Worm (Caenorhabditis elegans): ENCODE data around the gene R12B2.13.

Gene R12B2.13

DNA sequence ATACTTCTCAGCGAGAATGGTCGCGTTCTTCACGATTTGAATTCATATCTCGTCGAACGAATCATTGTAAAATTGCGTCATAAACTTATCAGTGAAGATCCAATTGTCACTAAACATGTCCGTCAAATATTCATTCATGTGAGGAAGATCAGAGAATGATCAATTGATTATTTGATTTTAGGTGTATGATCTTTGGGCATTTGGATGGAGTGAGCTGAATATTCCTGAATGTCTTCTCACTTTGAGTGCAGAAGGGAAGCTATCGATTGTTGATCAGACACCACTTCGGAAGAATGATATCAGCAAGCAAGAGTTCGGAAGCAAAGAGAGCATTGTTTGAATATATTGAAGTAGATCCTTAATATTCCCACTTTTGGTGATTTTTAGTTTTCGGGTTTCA, 41.0 kb upstream of the R12B2.13 start (continued):
- TF ChIP-seq hlh-11 (tag; optimal IDR thresholded peaks at IDR 0.05) (peak; percentile 64), ztf-7 (tag; optimal IDR thresholded peaks at IDR 0.05) (no peak), fos-1 (tag; optimal IDR thresholded peaks at IDR 0.05) (no peak), ceh-62 (tag; optimal IDR thresholded peaks at IDR 0.05) (no peak), R02D3.7 (tag; optimal IDR thresholded peaks at IDR 0.05) (no peak), gei-8 (GFP tag; optimal IDR thresholded peaks at IDR 0.05) (peak; percentile 43), fkh-10 (GFP tag; optimal IDR thresholded peaks at IDR 0.05) (no peak), ztf-11 (tag; optimal IDR thresholded peaks at IDR 0.05) (no peak), ctbp-1 (GFP tag; IDR thresholded peaks at IDR 0.05) (no peak), spr-3 (GFP tag; optimal IDR thresholded peaks at IDR 0.05) (no peak), dmd-9 (GFP tag; IDR thresholded peaks at IDR 0.05) (no peak), sdz-12 (GFP tag; optimal IDR thresholded peaks at IDR 0.05) (no peak), tra-1 (GFP tag; IDR thresholded peaks at IDR 0.05) (no peak), nhr-76 (tag; optimal IDR thresholded peaks at IDR 0.05) (no peak), D1046.2 (GFP tag; IDR thresholded peaks at IDR 0.05) (no peak), nhr-42 (GFP tag; IDR thresholded peaks at IDR 0.05) (no peak), zip-2 (tag; optimal IDR thresholded peaks at IDR 0.05) (no peak), mdl-1 (tag; optimal IDR thresholded peaks at IDR 0.05) (peak in 1 of 2 experiments; percentile 31), skn-1 (tag; optimal IDR thresholded peaks at IDR 0.05) (no peak), snpc-4 (tag; optimal IDR thresholded peaks at IDR 0.05) (no peak), T20F7.1 (GFP tag; optimal IDR thresholded peaks at IDR 0.05) (peak; percentile 74), daf-19 (GFP tag; conservative IDR thresholded peaks at IDR 0.05) (no peak), F49E8.2 (tag; optimal IDR thresholded peaks at IDR 0.05; ENCODE audit: borderline replicate concordance) (no peak), ZK337.2 (GFP tag; IDR thresholded peaks at IDR 0.05) (no peak), nhr-10 (tag; optimal IDR thresholded peaks at IDR 0.05) (peak; percentile 64), zfp-3 (GFP tag; conservative IDR thresholded peaks at IDR 0.05) (no peak; the same call in 1 of the 2 replicates), Y48G9A.11 (GFP tag; IDR thresholded peaks at IDR 0.05) (no peak), dve-1 (tag; optimal IDR thresholded peaks at IDR 0.05; ENCODE audit: insufficient read depth) (peak; percentile 96), pqm-1 (tag; optimal IDR thresholded peaks at IDR 0.05) (no peak), unc-62 (GFP tag; optimal IDR thresholded peaks at IDR 0.05 in 1 of 2) (peak in 1 of 2 experiments; percentile 98), unc-62 (tag; optimal IDR thresholded peaks at IDR 0.05) (no peak), pha-4 (GFP tag; IDR thresholded peaks at IDR 0.05) (no peak), pha-4 (tag; optimal IDR thresholded peaks at IDR 0.05) (no peak), madf-9 (GFP tag; conservative IDR thresholded peaks at IDR 0.05) (no peak), nhr-48 (tag; optimal IDR thresholded peaks at IDR 0.05) (peak; percentile 68), mxl-3 (GFP tag; optimal IDR thresholded peaks at IDR 0.05) (no peak), zfp-2 (tag; optimal IDR thresholded peaks at IDR 0.05) (no peak), set-16 (GFP tag; IDR thresholded peaks at IDR 0.05) (no peak), lim-7 (GFP tag; IDR thresholded peaks at IDR 0.05) (no peak), F26F4.8 (GFP tag; conservative IDR thresholded peaks at IDR 0.05) (no peak), hif-1 (tag; optimal IDR thresholded peaks at IDR 0.05) (no peak), Y105C5A.15 (GFP tag; IDR thresholded peaks at IDR 0.05) (no peak), tag-97 (GFP tag; IDR thresholded peaks at IDR 0.05) (no peak), nhr-25 (tag; optimal IDR thresholded peaks at IDR 0.05; ENCODE audit: borderline replicate concordance, insufficient read depth) (peak; percentile 85), lir-3 (tag; optimal IDR thresholded peaks at IDR 0.05) (no peak), cey-2 (tag; optimal IDR thresholded peaks at IDR 0.05; ENCODE audit: borderline replicate concordance, insufficient read depth) (no peak), F10B5.3 (tag; optimal IDR thresholded peaks at IDR 0.05) (no peak), T26A8.4 (GFP tag; IDR thresholded peaks at IDR 0.05) (peak; percentile 31; the same call in 1 of the 2 replicates), dpl-1 (GFP tag; optimal IDR thresholded peaks at IDR 0.05) (peak; percentile 11), attf-4 (tag; optimal IDR thresholded peaks at IDR 0.05) (no peak), arid-1 (GFP tag; conservative IDR thresholded peaks at IDR 0.05) (no peak), egl-43 (GFP tag; IDR thresholded peaks at IDR 0.05) (no peak)
